Fruit fly (Drosophila melanogaster) whole organism, wandering third instar larva: ENCODE data around the gene Ptpa.

ENCODE experiments used
- Abd-B ChIP-seq: fragments of >200 bp; optimal IDR thresholded peaks from 2 replicates; lab custom pipeline; 2017; ENCODE audit warnings: missing biosample characterization, missing genetic modification characterization
- CG32264 ChIP-seq: fragments of 200-800 bp; sonication (Bioruptor generic); optimal IDR thresholded peaks from 2 replicates; lab custom pipeline; 2016; ENCODE audit warnings: missing biosample characterization, missing genetic modification characterization
- CG9705 ChIP-seq: fragments of 200-800 bp; sonication (Bioruptor generic); optimal IDR thresholded peaks from 2 replicates; lab custom pipeline; 2018; ENCODE audit warnings: missing biosample characterization, mild to moderate bottlenecking, missing genetic modification characterization
- CrebA ChIP-seq: fragments of 200-800 bp; sonication (Bioruptor generic); optimal IDR thresholded peaks from 2 replicates; lab custom pipeline; 2016; ENCODE audit warnings: missing biosample characterization, mild to moderate bottlenecking, missing genetic modification characterization, borderline replicate concordance
- Dfd ChIP-seq: fragments of >200 bp; optimal IDR thresholded peaks from 2 replicates; lab custom pipeline; 2017; ENCODE audit warnings: missing biosample characterization, missing genetic modification characterization
- Dif ChIP-seq: fragments of 200-275, 200-300 bp; sonication (Bioruptor generic); optimal IDR thresholded peaks from 2 replicates; lab custom pipeline; 2018; ENCODE audit warnings: missing biosample characterization, missing genetic modification characterization; ENCODE audit not compliant: partially characterized antibody
- GATAd ChIP-seq: sonication (Bioruptor generic); optimal IDR thresholded peaks from 2 replicates; lab custom pipeline; 2016; ENCODE audit warnings: missing biosample characterization, missing genetic modification characterization
- HLH106 ChIP-seq: fragments of 200-800 bp; optimal IDR thresholded peaks from 3 replicates; lab custom pipeline; 2019; ENCODE audit warnings: missing biosample characterization, mild to moderate bottlenecking, missing genetic modification characterization, moderate library complexity
- Hnf4 ChIP-seq: fragments of 200-800 bp; sonication (Bioruptor generic); optimal IDR thresholded peaks from 2 replicates; lab custom pipeline; 2016; ENCODE audit warnings: missing biosample characterization, mild to moderate bottlenecking, missing genetic modification characterization
- Hr78 ChIP-seq: fragments of >200 bp; optimal IDR thresholded peaks from 2 replicates; lab custom pipeline; 2017; ENCODE audit warnings: missing biosample characterization, missing genetic modification characterization
- Hr83 ChIP-seq: fragments of 200-300 bp; sonication (Bioruptor generic); optimal IDR thresholded peaks from 2 replicates; lab custom pipeline; 2016; ENCODE audit warnings: missing biosample characterization, mild to moderate bottlenecking, missing genetic modification characterization, moderate library complexity; ENCODE audit not compliant: poor library complexity, severe bottlenecking
- Jra ChIP-seq: sonication (Bioruptor generic); optimal IDR thresholded peaks from 2 replicates; lab custom pipeline; 2016; ENCODE audit warnings: missing biosample characterization, missing genetic modification characterization
- Mio ChIP-seq: sonication (Bioruptor generic); optimal IDR thresholded peaks from 2 replicates; lab custom pipeline; 2016; ENCODE audit warnings: missing biosample characterization, missing genetic modification characterization
- Myc ChIP-seq: fragments of >200 bp; optimal IDR thresholded peaks from 2 replicates; lab custom pipeline; 2017
- N ChIP-seq: fragments of >200 bp; optimal IDR thresholded peaks from 2 replicates; lab custom pipeline; 2018; ENCODE audit warnings: missing biosample characterization, missing external identifiers, missing genetic modification characterization
- OdsH ChIP-seq: fragments of 200-800 bp; sonication (Bioruptor generic); optimal IDR thresholded peaks from 2 replicates; lab custom pipeline; 2016; ENCODE audit warnings: missing biosample characterization, mild to moderate bottlenecking, missing genetic modification characterization
- Rel ChIP-seq, 2 experiments: fragments of 200-800 bp; sonication (Bioruptor generic) in 1 of 2; optimal IDR thresholded peaks; 2 replicates in 1 of 2; 3 replicates in 1 of 2; lab custom pipeline; 2016 to 2019; ENCODE audit warnings: mild to moderate bottlenecking in 2 of 2, missing biosample characterization in 2 of 2, missing genetic modification characterization in 2 of 2, moderate library complexity in 1 of 2
- Sp1 ChIP-seq: fragments of 200-800 bp; sonication (Bioruptor generic); optimal IDR thresholded peaks from 3 replicates; lab custom pipeline; 2019; ENCODE audit warnings: missing biosample characterization, mild to moderate bottlenecking, missing genetic modification characterization, moderate library complexity
- Vsx2 ChIP-seq: fragments of 200-300, 225-300 bp; sonication (Bioruptor generic); optimal IDR thresholded peaks from 2 replicates; lab custom pipeline; 2018; ENCODE audit warnings: missing biosample characterization, missing genetic modification characterization; ENCODE audit not compliant: partially characterized antibody
- br ChIP-seq: fragments of 200-800 bp; sonication (Bioruptor generic); optimal IDR thresholded peaks from 2 replicates; lab custom pipeline; 2016; ENCODE audit warnings: missing biosample characterization, missing genetic modification characterization
- brk ChIP-seq: fragments of 200-800 bp; sonication (Bioruptor generic); optimal IDR thresholded peaks from 2 replicates; lab custom pipeline; 2016; ENCODE audit warnings: missing biosample characterization, mild to moderate bottlenecking, missing genetic modification characterization
- dl ChIP-seq, 2 experiments: fragments of 175-275, 200-275 bp in 1 of 2; fragments of 200-275 bp in 1 of 2; sonication (Bioruptor generic); optimal IDR thresholded peaks; lab custom pipeline; 2018; ENCODE audit warnings: mild to moderate bottlenecking in 2 of 2, missing biosample characterization in 2 of 2, missing genetic modification characterization in 2 of 2, moderate library complexity in 2 of 2; ENCODE audit not compliant: partially characterized antibody in 2 of 2, insufficient read depth in 1 of 2
- dmrt93B ChIP-seq: fragments of 200-800 bp; sonication (Bioruptor generic); optimal IDR thresholded peaks from 2 replicates; lab custom pipeline; 2018; ENCODE audit warnings: missing biosample characterization, mild to moderate bottlenecking, missing genetic modification characterization
- dsf ChIP-seq: sonication (Bioruptor generic); optimal IDR thresholded peaks from 2 replicates; lab custom pipeline; 2016; ENCODE audit warnings: missing biosample characterization, missing genetic modification characterization, borderline replicate concordance
- ey ChIP-seq: fragments of 200-800 bp; sonication (Bioruptor generic); optimal IDR thresholded peaks from 2 replicates; lab custom pipeline; 2016; ENCODE audit warnings: missing biosample characterization, missing genetic modification characterization
- foxo ChIP-seq, 2 experiments: fragments of 200-800 bp; sonication (Bioruptor generic); optimal IDR thresholded peaks; 2 replicates in 1 of 2; 3 replicates in 1 of 2; lab custom pipeline; 2016 to 2017; ENCODE audit warnings: missing biosample characterization in 2 of 2, missing genetic modification characterization in 2 of 2
- fru ChIP-seq: fragments of 200-800 bp; sonication (Bioruptor generic); optimal IDR thresholded peaks from 3 replicates; lab custom pipeline; 2016; ENCODE audit warnings: missing biosample characterization, mild to moderate bottlenecking, missing genetic modification characterization
- h ChIP-seq: fragments of 200-800 bp; sonication (Bioruptor generic); optimal IDR thresholded peaks from 3 replicates; lab custom pipeline; 2016; ENCODE audit warnings: missing biosample characterization, mild to moderate bottlenecking, missing genetic modification characterization
- jim ChIP-seq: fragments of 175-275, 200-325 bp; sonication (Bioruptor generic); optimal IDR thresholded peaks from 2 replicates; lab custom pipeline; 2016; ENCODE audit warnings: missing biosample characterization, mild to moderate bottlenecking, missing genetic modification characterization
- lola ChIP-seq: fragments of >200 bp; optimal IDR thresholded peaks from 2 replicates; lab custom pipeline; 2017; ENCODE audit warnings: missing biosample characterization, missing genetic modification characterization
- pan ChIP-seq: fragments of >200 bp; optimal IDR thresholded peaks from 2 replicates; lab custom pipeline; 2017
- psq ChIP-seq: fragments of 200-800 bp; sonication (Bioruptor generic); optimal IDR thresholded peaks from 3 replicates; lab custom pipeline; 2017; ENCODE audit warnings: missing biosample characterization, mild to moderate bottlenecking, missing genetic modification characterization, moderate library complexity
- rgr ChIP-seq: fragments of 200-800 bp; sonication (Bioruptor generic); optimal IDR thresholded peaks from 3 replicates; lab custom pipeline; 2016; ENCODE audit warnings: missing biosample characterization, mild to moderate bottlenecking, missing genetic modification characterization
- sage ChIP-seq: fragments of 200-800 bp; sonication (Bioruptor generic); optimal IDR thresholded peaks from 2 replicates; lab custom pipeline; 2016; ENCODE audit warnings: missing biosample characterization, mild to moderate bottlenecking, missing genetic modification characterization
- sv ChIP-seq: fragments of 200-800 bp; sonication (Bioruptor generic); optimal IDR thresholded peaks from 3 replicates; lab custom pipeline; 2016; ENCODE audit warnings: missing biosample characterization, missing genetic modification characterization
- tai ChIP-seq: sonication (Bioruptor generic); optimal IDR thresholded peaks from 2 replicates; lab custom pipeline; 2016; ENCODE audit warnings: missing biosample characterization, missing genetic modification characterization
- usp ChIP-seq: fragments of >200 bp; optimal IDR thresholded peaks from 2 replicates; lab custom pipeline; 2017; ENCODE audit warnings: missing biosample characterization, missing genetic modification characterization
- woc ChIP-seq: sonication (Bioruptor generic); optimal IDR thresholded peaks from 2 replicates; lab custom pipeline; 2016; ENCODE audit warnings: missing biosample characterization, mild to moderate bottlenecking, missing genetic modification characterization

The Ptpa gene

DNA sequence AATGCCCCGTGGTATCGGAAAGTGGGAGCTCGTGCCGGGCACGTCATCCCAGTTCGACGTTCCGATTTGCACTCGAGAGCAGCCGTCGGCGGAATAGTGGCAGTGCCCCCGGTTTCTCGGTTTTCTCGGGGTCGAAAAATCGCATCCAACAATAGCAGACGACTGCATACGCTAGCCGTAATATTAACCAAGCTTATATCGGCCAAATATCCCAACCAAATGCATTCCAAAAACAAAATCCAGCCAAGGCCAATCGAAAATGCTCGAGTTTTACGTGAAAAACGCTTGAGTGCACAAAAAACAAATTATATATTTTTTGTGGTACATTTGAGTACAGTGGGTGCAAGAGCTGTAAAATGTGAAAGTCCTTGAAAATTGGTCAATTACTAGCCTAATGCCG, 5.5 kb upstream of the Ptpa start:
- no peak for TF ChIP-seq lola

DNA sequence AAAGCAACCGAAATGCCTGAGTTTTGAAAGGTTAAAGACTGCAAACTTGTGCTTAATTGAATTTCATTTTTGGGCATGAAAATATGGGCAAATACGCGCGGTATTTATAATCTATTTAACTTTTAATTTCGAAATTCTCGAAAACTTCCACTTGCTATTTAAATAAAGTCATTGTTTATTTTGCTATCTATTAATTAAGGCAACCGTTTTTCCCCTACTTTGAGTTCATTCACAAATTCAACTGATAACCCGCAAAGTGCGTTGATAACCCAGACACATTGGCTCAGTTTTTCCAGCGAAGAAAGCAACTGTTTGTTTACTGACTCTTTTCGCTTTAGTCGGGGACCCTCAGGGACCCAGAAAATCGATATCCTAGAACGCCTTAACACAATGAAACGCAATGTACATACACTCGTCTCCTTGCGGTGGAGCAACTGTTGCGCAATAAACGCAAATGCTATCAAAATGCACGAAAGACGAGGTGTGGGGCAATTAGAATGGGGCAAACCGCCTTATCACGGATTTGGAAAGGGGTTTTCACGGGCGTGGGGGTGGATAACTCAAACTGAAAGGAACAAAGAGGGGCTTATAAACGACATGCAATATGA, 4.9 kb upstream of the Ptpa start:
- TF ChIP-seq Rel (GFP tag; optimal IDR thresholded peaks at IDR 0.05; lab: Kevin White, UChicago), result no peak
- TF ChIP-seq Rel (tag; optimal IDR thresholded peaks at IDR 0.05; lab: Kevin White, UChicago), result peak; percentile 94
- TF ChIP-seq CG9705 (GFP tag; lab: Kevin White, UChicago), result no peak

DNA sequence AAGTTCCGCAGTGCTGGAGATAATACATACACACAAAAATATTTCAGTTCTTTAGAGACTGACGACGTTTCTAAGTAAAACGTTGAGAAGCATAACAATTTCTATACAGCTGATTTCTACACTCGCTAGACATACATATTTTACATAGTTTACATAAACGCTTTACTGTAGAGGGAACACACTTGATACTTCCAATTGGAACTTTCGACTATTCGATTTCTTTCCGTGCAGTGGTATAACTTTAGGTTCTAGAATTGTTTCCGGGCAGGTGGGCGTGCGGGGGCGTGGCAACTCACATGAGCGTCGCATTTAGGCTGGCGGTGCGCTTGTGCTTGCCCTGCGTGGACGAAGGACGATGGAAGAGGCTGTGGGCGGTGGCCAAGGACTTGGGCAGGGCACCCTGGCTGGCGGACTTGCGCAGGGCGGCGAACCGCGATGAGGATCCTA, 4.3 kb upstream of the Ptpa start:
- TF ChIP-seq HLH106 (tag; lab: Kevin White, UChicago) (peak; percentile 31), fru (GFP tag; lab: Kevin White, UChicago) (peak; percentile 19), Hnf4 (GFP tag; lab: Kevin White, UChicago) (peak; percentile 12), foxo (GFP tag; optimal IDR thresholded peaks at IDR 0.05; lab: Kevin White, UChicago) (peak in 1 of 2 experiments; percentile 10), CG9705 (GFP tag; lab: Kevin White, UChicago) (no peak), N (no peak), psq (peak; percentile 13)
- TF ChIP-seq, all 38 proteins: peak for 5

DNA sequence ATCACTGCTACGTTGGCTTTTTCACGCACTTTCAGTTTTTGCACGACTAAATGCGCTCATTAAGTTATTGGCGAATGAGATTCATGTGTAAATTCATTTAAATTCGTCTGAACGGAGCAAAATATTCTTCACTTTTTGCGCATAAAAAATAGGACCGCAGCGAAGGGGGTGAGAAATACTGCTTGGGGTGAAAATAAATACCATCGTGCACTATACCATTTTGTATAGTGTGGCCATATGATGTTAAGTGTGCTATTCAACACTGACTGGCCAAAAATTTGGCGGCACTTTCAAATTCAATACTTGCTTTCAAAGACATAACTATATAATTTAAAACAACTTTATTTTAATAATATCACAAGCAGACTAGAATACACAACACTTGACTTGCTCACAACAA, 3.6 kb upstream of the Ptpa start, which contains the start of gene GramD1B:
Gene GramD1B (minus strand): TSS at position 131 of the 400 bp plus-strand sequence.
- TF ChIP-seq brk, result no peak
- no peak for TF ChIP-seq tai (GFP tag; lab: Kevin White, UChicago)
- TF ChIP-seq Vsx2 (GFP tag; lab: Kevin White, UChicago), result no peak
- TF ChIP-seq dl (GFP tag; optimal IDR thresholded peaks at IDR 0.05; lab: Kevin White, UChicago; ENCODE audit: insufficient read depth in 1 of 2, partially characterized antibody in 2 of 2), result no peak
- no peak for TF ChIP-seq sv (GFP tag; lab: Kevin White, UChicago)
- TF ChIP-seq br (GFP tag; lab: Kevin White, UChicago), result no peak
- no peak for TF ChIP-seq Dfd (GFP tag; lab: Kevin White, UChicago)
- TF ChIP-seq N, result no peak
- TF ChIP-seq Hnf4 (GFP tag; lab: Kevin White, UChicago), result peak; percentile 52
- TF ChIP-seq CG9705 (GFP tag; lab: Kevin White, UChicago), result no peak
- no peak for TF ChIP-seq Mio (GFP tag; lab: Kevin White, UChicago)
- peak in 1 of 2 experiments; percentile 23 for TF ChIP-seq foxo (GFP tag; optimal IDR thresholded peaks at IDR 0.05; lab: Kevin White, UChicago)
- TF ChIP-seq rgr (GFP tag; lab: Kevin White, UChicago), result peak; percentile 24
- no peak for TF ChIP-seq lola
- TF ChIP-seq HLH106 (tag; lab: Kevin White, UChicago), result peak; percentile 21
- TF ChIP-seq OdsH (GFP tag; lab: Kevin White, UChicago), result no peak
- TF ChIP-seq usp (GFP tag; lab: Kevin White, UChicago), result no peak
- TF ChIP-seq dmrt93B (GFP tag; lab: Kevin White, UChicago), result no peak
- TF ChIP-seq CG32264 (GFP tag; lab: Kevin White, UChicago), result no peak
- TF ChIP-seq Sp1 (GFP tag; lab: Kevin White, UChicago), result peak; percentile 13
- TF ChIP-seq fru (GFP tag; lab: Kevin White, UChicago), result no peak
- TF ChIP-seq sage (GFP tag; lab: Kevin White, UChicago), result no peak
- TF ChIP-seq Hr78 (GFP tag; lab: Kevin White, UChicago), result no peak
- no peak for TF ChIP-seq pan
- no peak for TF ChIP-seq Hr83 (GFP tag; lab: Kevin White, UChicago)
- no peak for TF ChIP-seq Myc (lab: Kevin White, UChicago)
- TF ChIP-seq dsf (GFP tag; lab: Kevin White, UChicago), result no peak
- TF ChIP-seq CrebA (GFP tag; lab: Kevin White, UChicago), result no peak
- TF ChIP-seq jim, result no peak
- TF ChIP-seq GATAd, result no peak
- TF ChIP-seq Abd-B (GFP tag; lab: Kevin White, UChicago), result no peak
- TF ChIP-seq Jra (GFP tag; lab: Kevin White, UChicago), result peak; percentile 6
- no peak for TF ChIP-seq ey (GFP tag; lab: Kevin White, UChicago)
- peak; percentile 46 for TF ChIP-seq h (GFP tag; lab: Kevin White, UChicago)
- no peak for TF ChIP-seq Rel (GFP tag; optimal IDR thresholded peaks at IDR 0.05; lab: Kevin White, UChicago)
- peak; percentile 45 for TF ChIP-seq Rel (tag; optimal IDR thresholded peaks at IDR 0.05; lab: Kevin White, UChicago)
- no peak for TF ChIP-seq psq
- no peak for TF ChIP-seq Dif (GFP tag; lab: Kevin White, UChicago)
- no peak for TF ChIP-seq woc (GFP tag; lab: Kevin White, UChicago)
